Fruit fly (Drosophila melanogaster) whole organism, prepupa: Measurements from ENCODE around the gene mRpL3.

Experiments
- Blimp-1 ChIP-seq: fragments of 200-800 bp; sonication (Bioruptor generic); optimal IDR thresholded peaks from 3 replicates; lab custom pipeline; 2017; ENCODE audit warnings: missing biosample characterization, missing genetic modification characterization, mild to moderate bottlenecking, moderate library complexity, missing genetic modification reagents
- CG10631 ChIP-seq: fragments of 200-800 bp; sonication (Bioruptor generic); optimal IDR thresholded peaks from 2 replicates; lab custom pipeline; 2016; ENCODE audit warnings: missing biosample characterization, missing genetic modification characterization
- CG34406 ChIP-seq: fragments of 200-800 bp; sonication (Bioruptor generic); optimal IDR thresholded peaks from 3 replicates; lab custom pipeline; 2016; ENCODE audit warnings: missing biosample characterization, missing genetic modification characterization
- CG8632 ChIP-seq: fragments of 200-800 bp; sonication (Bioruptor generic); optimal IDR thresholded peaks from 3 replicates; lab custom pipeline; 2016; ENCODE audit warnings: missing biosample characterization, missing genetic modification characterization
- Eip75B ChIP-seq: fragments of 200-800 bp; sonication (Bioruptor generic); optimal IDR thresholded peaks from 3 replicates; lab custom pipeline; 2016; ENCODE audit warnings: missing biosample characterization, missing genetic modification characterization
- Ets21C ChIP-seq: fragments of 200-800 bp; sonication (Bioruptor generic); optimal IDR thresholded peaks from 3 replicates; lab custom pipeline; 2016; ENCODE audit warnings: missing biosample characterization, missing genetic modification characterization
- Lpt ChIP-seq: fragments of 200-800 bp; sonication (Bioruptor generic); optimal IDR thresholded peaks from 3 replicates; lab custom pipeline; 2016; ENCODE audit warnings: missing biosample characterization, missing genetic modification characterization
- Sox14 ChIP-seq: fragments of 200-800 bp; sonication (Bioruptor generic); optimal IDR thresholded peaks from 3 replicates; lab custom pipeline; 2016; ENCODE audit warnings: missing biosample characterization, missing genetic modification characterization
- achi ChIP-seq: fragments of 200-800 bp; sonication (Bioruptor generic); optimal IDR thresholded peaks from 3 replicates; lab custom pipeline; 2016; ENCODE audit warnings: missing biosample characterization, missing genetic modification characterization
- pdm3 ChIP-seq: fragments of 200-800 bp; sonication (Bioruptor generic); optimal IDR thresholded peaks from 3 replicates; lab custom pipeline; 2016; ENCODE audit warnings: missing biosample characterization, missing genetic modification characterization

- TF ChIP-seq CG34406 (GFP tag; lab: Kevin White, UChicago) (no peak), pdm3 (no peak), CG8632 (GFP tag; lab: Kevin White, UChicago) (no peak), Lpt (GFP tag; lab: Kevin White, UChicago) (no peak), Ets21C (GFP tag; lab: Kevin White, UChicago) (no peak), Eip75B (GFP tag; lab: Kevin White, UChicago) (no peak), CG10631 (no peak), achi (GFP tag; lab: Kevin White, UChicago) (no peak), Blimp-1 (no peak), Sox14 (no peak)
Measured at dm6 chrX:15760447-15761297, at the start of gene mRpL3, which contains the start of gene Graf.
